Fruit fly (Drosophila melanogaster) whole organism, embryonic: ENCODE data around the gene FASN2.

Experiments used
- CG11456 ChIP-seq: fragments of 200-800 bp; sonication (Bioruptor generic); IDR thresholded peaks from 3 replicates; pipeline ENCODE4 v1.3.6; 2022; ENCODE audit warnings: missing biosample characterization, missing genetic modification characterization
- CG12744 ChIP-seq: fragments of 200-800 bp; sonication (Bioruptor generic); optimal IDR thresholded peaks from 2 replicates; lab custom pipeline; 2016; ENCODE audit warnings: missing biosample characterization, missing genetic modification characterization
- CG14965 ChIP-seq: fragments of 200-800 bp; sonication (Bioruptor generic); optimal IDR thresholded peaks from 2 replicates; lab custom pipeline; 2016; ENCODE audit warnings: missing biosample characterization, missing genetic modification characterization, borderline replicate concordance
- CG15479 ChIP-seq: fragments of 200-800 bp; sonication (Bioruptor generic); optimal IDR thresholded peaks from 3 replicates; lab custom pipeline; 2019; ENCODE audit warnings: missing biosample characterization, mild to moderate bottlenecking, missing genetic modification characterization, moderate library complexity
- CG15696 ChIP-seq: fragments of 200-800 bp; sonication (Bioruptor generic); optimal IDR thresholded peaks from 2 replicates; lab custom pipeline; 2019; ENCODE audit warnings: missing biosample characterization, mild to moderate bottlenecking, missing genetic modification characterization, moderate library complexity
- CG16813 ChIP-seq: fragments of 200-800 bp; sonication (Bioruptor generic); IDR thresholded peaks from 3 replicates; pipeline ENCODE4 v1.3.6; 2022; ENCODE audit warnings: missing biosample characterization, missing genetic modification characterization; ENCODE audit not compliant: partially characterized antibody
- CG16863 ChIP-seq: fragments of 200-800 bp; sonication (Bioruptor generic); optimal IDR thresholded peaks from 3 replicates; lab custom pipeline; 2016; ENCODE audit warnings: missing biosample characterization, missing genetic modification characterization
- CG17385 ChIP-seq: fragments of 200-800 bp; sonication (Bioruptor generic); optimal IDR thresholded peaks from 3 replicates; lab custom pipeline; 2018; ENCODE audit warnings: missing biosample characterization, mild to moderate bottlenecking, missing genetic modification characterization
- CG17802 ChIP-seq: fragments of 200-800 bp; sonication (Bioruptor generic); optimal IDR thresholded peaks from 2 replicates; lab custom pipeline; 2018; ENCODE audit warnings: missing biosample characterization, mild to moderate bottlenecking, missing genetic modification characterization, moderate library complexity
- CG17912 ChIP-seq: fragments of 200-800 bp; sonication (Bioruptor generic); optimal IDR thresholded peaks from 2 replicates; lab custom pipeline; 2018; ENCODE audit warnings: missing biosample characterization, mild to moderate bottlenecking, missing genetic modification characterization
- CG30020 ChIP-seq: fragments of 200-800 bp; optimal IDR thresholded peaks from 2 replicates; lab custom pipeline; 2019; ENCODE audit warnings: missing biosample characterization, mild to moderate bottlenecking, missing genetic modification characterization, moderate library complexity
- CG4360 ChIP-seq: fragments of 200-800 bp; sonication (Bioruptor generic); IDR thresholded peaks from 2 replicates; pipeline ENCODE4 v1.3.6; 2022; ENCODE audit warnings: missing biosample characterization, missing genetic modification characterization
- CG4617 ChIP-seq: fragments of 200-800 bp; sonication (Bioruptor generic); optimal IDR thresholded peaks from 3 replicates; lab custom pipeline; 2016; ENCODE audit warnings: missing biosample characterization, missing genetic modification characterization, borderline replicate concordance
- CG7839 ChIP-seq: fragments of 200-800 bp; sonication (Bioruptor generic); optimal IDR thresholded peaks from 3 replicates; lab custom pipeline; 2018; ENCODE audit warnings: missing biosample characterization, mild to moderate bottlenecking, missing genetic modification characterization, moderate library complexity
- CG8765 ChIP-seq: fragments of 200-800 bp; sonication (Bioruptor generic); IDR thresholded peaks from 2 replicates; pipeline ENCODE4 v1.3.6; 2022; ENCODE audit warnings: missing biosample characterization, missing genetic modification characterization
- CHES-1-like ChIP-seq: fragments of 200-800 bp; sonication (Bioruptor generic); optimal IDR thresholded peaks from 2 replicates; lab custom pipeline; 2016; ENCODE audit warnings: missing biosample characterization, missing genetic modification characterization
- Dfd ChIP-seq, 2 experiments: fragments of >200 bp; optimal IDR thresholded peaks; 2 replicates each; lab custom pipeline; 2017; ENCODE audit warnings: missing biosample characterization in 2 of 2, missing genetic modification characterization in 2 of 2
- Dp ChIP-seq: fragments of 200-800 bp; sonication (Bioruptor generic); optimal IDR thresholded peaks from 2 replicates; lab custom pipeline; 2018; ENCODE audit warnings: missing biosample characterization, mild to moderate bottlenecking, missing genetic modification characterization, moderate library complexity
- Ets97D ChIP-seq: fragments of 200-800 bp; sonication (Bioruptor generic); optimal IDR thresholded peaks from 3 replicates; lab custom pipeline; 2016; ENCODE audit warnings: missing biosample characterization, missing genetic modification characterization
- Gug ChIP-seq: fragments of 200-800 bp; sonication (Bioruptor generic); IDR thresholded peaks from 4 replicates; pipeline ENCODE4 v1.3.6; 2022; ENCODE audit warnings: missing biosample characterization, missing genetic modification characterization
- HLH3B ChIP-seq: fragments of 200-800 bp; sonication (Bioruptor generic); IDR thresholded peaks from 2 replicates; pipeline ENCODE4 v1.3.6; 2022; ENCODE audit warnings: missing biosample characterization, missing genetic modification characterization
- Hand ChIP-seq: fragments of 200-800 bp; sonication (Bioruptor generic); optimal IDR thresholded peaks from 2 replicates; lab custom pipeline; 2017; ENCODE audit warnings: mild to moderate bottlenecking, missing biosample characterization, missing genetic modification reagents, missing genetic modification characterization
- Hey ChIP-seq: fragments of 200-800 bp; sonication (Bioruptor generic); optimal IDR thresholded peaks from 3 replicates; lab custom pipeline; 2018; ENCODE audit warnings: missing biosample characterization, mild to moderate bottlenecking, missing genetic modification characterization
- Lhr ChIP-seq: fragments of 200-800 bp; sonication (Bioruptor generic); optimal IDR thresholded peaks from 3 replicates; lab custom pipeline; 2017; ENCODE audit warnings: mild to moderate bottlenecking, missing biosample characterization, missing genetic modification reagents, missing genetic modification characterization
- NC2α ChIP-seq: fragments of 200-800 bp; sonication (Bioruptor generic); optimal IDR thresholded peaks from 2 replicates; lab custom pipeline; 2016; ENCODE audit warnings: missing biosample characterization, missing genetic modification characterization
- Opbp ChIP-seq: fragments of 200-800 bp; sonication (Bioruptor generic); IDR thresholded peaks from 3 replicates; pipeline ENCODE4 v1.3.6; 2022; ENCODE audit warnings: missing biosample characterization, missing genetic modification characterization; ENCODE audit not compliant: partially characterized antibody
- PHDP ChIP-seq: fragments of 200-800 bp; sonication (Bioruptor generic); optimal IDR thresholded peaks from 3 replicates; lab custom pipeline; 2018; ENCODE audit warnings: missing biosample characterization, mild to moderate bottlenecking, missing genetic modification characterization, moderate library complexity
- Ssrp ChIP-seq: fragments of 200-800 bp; sonication (Bioruptor generic); optimal IDR thresholded peaks from 2 replicates; lab custom pipeline; 2018; ENCODE audit warnings: missing biosample characterization, mild to moderate bottlenecking, missing genetic modification characterization, moderate library complexity
- YL-1 ChIP-seq: fragments of 200-800 bp; sonication (Bioruptor generic); optimal IDR thresholded peaks from 3 replicates; lab custom pipeline; 2017; ENCODE audit warnings: missing biosample characterization, mild to moderate bottlenecking, missing genetic modification characterization
- ap ChIP-seq: fragments of 200-800 bp; sonication (Bioruptor generic); IDR thresholded peaks from 2 replicates; pipeline ENCODE4 v1.3.6; 2022; ENCODE audit warnings: missing biosample characterization, missing genetic modification characterization
- az2 ChIP-seq: fragments of 200-800 bp; sonication (Bioruptor generic); optimal IDR thresholded peaks from 3 replicates; lab custom pipeline; 2016; ENCODE audit warnings: missing biosample characterization, missing genetic modification characterization
- bcd ChIP-seq: fragments of 200-800 bp; sonication (Bioruptor generic); optimal IDR thresholded peaks from 2 replicates; lab custom pipeline; 2017; ENCODE audit warnings: missing biosample characterization, mild to moderate bottlenecking, missing genetic modification characterization
- cad ChIP-seq: fragments of >200 bp; optimal IDR thresholded peaks from 2 replicates; lab custom pipeline; 2017; ENCODE audit warnings: missing biosample characterization, missing genetic modification characterization
- dm ChIP-seq: fragments of 200-800 bp; sonication (Bioruptor generic); optimal IDR thresholded peaks from 3 replicates; lab custom pipeline; 2016; ENCODE audit warnings: missing biosample characterization, missing genetic modification characterization
- emc ChIP-seq: fragments of 200-800 bp; sonication (Bioruptor generic); optimal IDR thresholded peaks from 2 replicates; lab custom pipeline; 2016; ENCODE audit warnings: missing biosample characterization, missing genetic modification characterization
- eve ChIP-seq, 2 experiments: fragments of >200 bp; optimal IDR thresholded peaks; 2 replicates each; lab custom pipeline; 2017; ENCODE audit warnings: missing biosample characterization in 2 of 2, missing genetic modification characterization in 2 of 2
- ewg ChIP-seq: fragments of 200-800 bp; sonication (Bioruptor generic); optimal IDR thresholded peaks from 3 replicates; lab custom pipeline; 2017; ENCODE audit warnings: mild to moderate bottlenecking, missing biosample characterization, missing genetic modification reagents, missing genetic modification characterization
- fd3F ChIP-seq: fragments of 200-800 bp; sonication (Bioruptor generic); optimal IDR thresholded peaks from 2 replicates; lab custom pipeline; 2018; ENCODE audit warnings: missing biosample characterization, mild to moderate bottlenecking, missing genetic modification characterization, moderate library complexity
- fu2 ChIP-seq: fragments of 200-800 bp; sonication (Bioruptor generic); optimal IDR thresholded peaks from 2 replicates; lab custom pipeline; 2016; ENCODE audit warnings: missing biosample characterization, missing genetic modification characterization
- gcm ChIP-seq: fragments of 200-800 bp; sonication (Bioruptor generic); optimal IDR thresholded peaks from 2 replicates; lab custom pipeline; 2019; ENCODE audit warnings: missing biosample characterization, mild to moderate bottlenecking, missing genetic modification characterization, moderate library complexity
- ham ChIP-seq: fragments of 200-800 bp; sonication (Bioruptor generic); IDR thresholded peaks from 2 replicates; pipeline ENCODE4 v1.3.6; 2022; ENCODE audit warnings: missing biosample characterization, missing genetic modification characterization
- kay ChIP-seq: fragments of 200-800 bp; sonication (Bioruptor generic); optimal IDR thresholded peaks from 2 replicates; lab custom pipeline; 2016; ENCODE audit warnings: missing biosample characterization, missing genetic modification characterization
- kni ChIP-seq: fragments of 200-800 bp; sonication (Bioruptor generic); optimal IDR thresholded peaks from 3 replicates; lab custom pipeline; 2017; ENCODE audit warnings: mild to moderate bottlenecking, missing biosample characterization, missing genetic modification reagents, missing genetic modification characterization
- prd ChIP-seq, 3 experiments: fragments of >200 bp in 2 of 3; fragments of 200-800 bp in 1 of 3; sonication (Bioruptor generic) in 1 of 3; optimal IDR thresholded peaks in 2 of 3; IDR thresholded peaks in 1 of 3; 2 replicates in 2 of 3; 3 replicates in 1 of 3; pipeline versions ENCODE4 v1.3.6 to Lab custom; 2017 to 2022; ENCODE audit warnings: missing biosample characterization in 1 of 3, missing genetic modification characterization in 1 of 3
- ro ChIP-seq: fragments of 200-800 bp; sonication (Bioruptor generic); IDR thresholded peaks from 2 replicates; pipeline ENCODE4 v1.3.6; 2022; ENCODE audit warnings: missing biosample characterization, missing genetic modification characterization
- row ChIP-seq: fragments of 200-800 bp; sonication (Bioruptor generic); IDR thresholded peaks from 3 replicates; pipeline ENCODE4 v1.3.6; 2022; ENCODE audit warnings: missing biosample characterization, missing genetic modification characterization
- tx ChIP-seq: fragments of 200-800 bp; sonication (Bioruptor generic); optimal IDR thresholded peaks from 2 replicates; lab custom pipeline; 2016; ENCODE audit warnings: missing biosample characterization, missing genetic modification characterization
- unpg ChIP-seq: fragments of 200-800 bp; sonication (Bioruptor generic); optimal IDR thresholded peaks from 3 replicates; lab custom pipeline; 2018; ENCODE audit warnings: missing biosample characterization, mild to moderate bottlenecking, missing genetic modification characterization, moderate library complexity
- zen ChIP-seq: fragments of 200-800 bp; sonication (Bioruptor generic); optimal IDR thresholded peaks from 3 replicates; lab custom pipeline; 2018; ENCODE audit warnings: missing biosample characterization, mild to moderate bottlenecking, missing genetic modification characterization, moderate library complexity

Gene FASN2

dm6 chr2L:3041918-3042615 lies 1.7 kb upstream of the FASN2 start, which contains the start of gene CG17261 (continued):
- TF ChIP-seq CG17802 (tag; lab: Kevin White, UChicago) (no peak), Hand (GFP tag; lab: Kevin White, UChicago) (peak; percentile 49), Dfd (GFP tag; optimal IDR thresholded peaks at IDR 0.05; lab: Kevin White, UChicago) (no peak), CG4617 (GFP tag; lab: Kevin White, UChicago) (no peak), CG12744 (no peak), dm (GFP tag; lab: Kevin White, UChicago) (peak; percentile 21), Hey (tag; lab: Kevin White, UChicago) (peak; percentile 89), Gug (GFP tag; lab: Robert Waterston, UW) (peak; percentile 22; the same call in 1 of the 4 replicates), ewg (GFP tag; lab: Kevin White, UChicago) (no peak), row (GFP tag; lab: Robert Waterston, UW) (peak; percentile 89), NC2α (GFP tag; lab: Kevin White, UChicago) (no peak), az2 (GFP tag; lab: Kevin White, UChicago) (peak; percentile 33), cad (GFP tag; lab: Kevin White, UChicago) (no peak), ro (no peak), bcd (GFP tag; lab: Kevin White, UChicago) (no peak), CG30020 (tag; lab: Kevin White, UChicago) (no peak), YL-1 (GFP tag; lab: Kevin White, UChicago) (no peak), CG7839 (peak; percentile 39), gcm (GFP tag; lab: Kevin White, UChicago) (no peak), Opbp (GFP tag; lab: Robert Waterston, UW) (no peak), fd3F (GFP tag; lab: Kevin White, UChicago) (no peak), PHDP (tag; lab: Kevin White, UChicago) (peak; percentile 31), CHES-1-like (GFP tag; lab: Kevin White, UChicago) (peak; percentile 30), prd (optimal IDR thresholded peaks at IDR 0.05; lab: Kevin White, UChicago) (no peak), prd (GFP tag; IDR thresholded peaks at IDR 0.05; lab: Robert Waterston, UW) (0 out of 3 replicates have a peak, but pooled peaks have one; percentile 28), HLH3B (GFP tag; lab: Robert Waterston, UW) (no peak), Dp (GFP tag; lab: Kevin White, UChicago) (no peak), ap (GFP tag; lab: Robert Waterston, UW) (no peak), CG16813 (GFP tag; lab: Robert Waterston, UW) (no peak), kay (peak; percentile 22), CG11456 (GFP tag; lab: Robert Waterston, UW) (peak; percentile 60; the same call in 1 of the 3 replicates), tx (peak; percentile 5), unpg (GFP tag; lab: Kevin White, UChicago) (peak; percentile 7), CG4360 (GFP tag; lab: Robert Waterston, UW) (no peak), CG8765 (GFP tag; lab: Robert Waterston, UW) (no peak), zen (tag; lab: Kevin White, UChicago) (no peak), ham (GFP tag; lab: Robert Waterston, UW) (no peak), fu2 (no peak), Ssrp (tag; lab: Kevin White, UChicago) (no peak), CG17912 (GFP tag; lab: Kevin White, UChicago) (no peak), CG16863 (GFP tag; lab: Kevin White, UChicago) (no peak), CG17385 (GFP tag; lab: Kevin White, UChicago) (peak; percentile 44), emc (GFP tag; lab: Kevin White, UChicago) (peak; percentile 4), kni (GFP tag; lab: Kevin White, UChicago) (no peak), CG15479 (GFP tag; lab: Kevin White, UChicago) (no peak), eve (GFP tag; optimal IDR thresholded peaks at IDR 0.05; lab: Kevin White, UChicago) (no peak), Ets97D (no peak), CG15696 (tag; lab: Kevin White, UChicago) (no peak), Lhr (GFP tag; lab: Kevin White, UChicago) (no peak), CG14965 (GFP tag; lab: Kevin White, UChicago) (no peak)
